Worm (Caenorhabditis elegans) whole organism, L4 larva: ENCODE data around the gene F39F10.5.
"Not testable (repeated sequence)": the region's sequence is repeated elsewhere in the genome, so short reads cannot be mapped to it uniquely, and the experiment has no call there.

ENCODE experiments used
- ZK546.5 ChIP-seq, 2 experiments: sonication (generic microtip); optimal IDR thresholded peaks; 2 replicates each; lab custom pipeline; 2017; ENCODE audit warnings: missing biosample characterization in 2 of 2, missing genetic modification characterization in 2 of 2
- ceh-32 ChIP-seq: sonication (generic microtip); optimal IDR thresholded peaks from 2 replicates; lab custom pipeline; 2016; ENCODE audit warnings: mild to moderate bottlenecking, missing genetic modification characterization, missing compliant biosample characterization; ENCODE audit not compliant: poor library complexity
- ceh-82 ChIP-seq: sonication (generic microtip); optimal IDR thresholded peaks from 2 replicates; lab custom pipeline; 2017; ENCODE audit warnings: missing biosample characterization, missing genetic modification characterization
- fkh-10 ChIP-seq: fragments of 150-350 bp; optimal IDR thresholded peaks from 2 replicates; lab custom pipeline; 2014; ENCODE audit warnings: missing biosample characterization, missing genetic modification reagents, missing genetic modification characterization
- lin-29 ChIP-seq: fragments of 200-800 bp; sonication (Bioruptor generic); IDR thresholded peaks from 2 replicates; pipeline ENCODE4 v1.3.6; 2022; ENCODE audit warnings: missing genetic modification reagents, missing genetic modification characterization, missing compliant biosample characterization
- lin-38 ChIP-seq: fragments of 200-800 bp; sonication (Bioruptor generic); IDR thresholded peaks from 2 replicates; pipeline ENCODE4 v1.3.6; 2022; ENCODE audit warnings: missing genetic modification reagents, missing genetic modification characterization, missing compliant biosample characterization
- lsy-2 ChIP-seq, 2 experiments: fragments of 150-350 bp in 1 of 2; sonication (generic microtip) in 1 of 2; optimal IDR thresholded peaks; 2 replicates each; lab custom pipeline; 2014 to 2017; ENCODE audit warnings: missing biosample characterization in 2 of 2, missing genetic modification characterization in 2 of 2
- nhr-11 ChIP-seq: fragments of 150-350 bp; optimal IDR thresholded peaks from 2 replicates; lab custom pipeline; 2014; ENCODE audit warnings: missing biosample characterization, missing genetic modification characterization
- snpc-4 ChIP-seq: fragments of 150-350 bp; optimal IDR thresholded peaks from 2 replicates; lab custom pipeline; 2014; ENCODE audit warnings: missing biosample characterization, missing genetic modification characterization
- unc-62 ChIP-seq, 3 experiments: fragments of 150-350 bp in 1 of 3; sonication (generic microtip); optimal IDR thresholded peaks in 2 of 3; peaks in 1 of 3; 1 replicate in 1 of 3; 2 replicates in 2 of 3; lab custom pipeline; 2014 to 2017; ENCODE audit warnings: missing biosample characterization in 3 of 3, missing genetic modification characterization in 3 of 3, missing genetic modification reagents in 3 of 3, missing genotype in 1 of 3

- not testable (repeated sequence) for TF ChIP-seq lin-29 (GFP tag; lab: Robert Waterston, UW); snpc-4 (tag; lab: Kevin White, UChicago); lin-38 (GFP tag; lab: Robert Waterston, UW); ceh-82 (tag; lab: Kevin White, UChicago); unc-62 (tag; optimal IDR thresholded peaks at IDR 0.05; lab: Kevin White, UChicago); fkh-10 (GFP tag; lab: Kevin White, UChicago); ceh-32; ZK546.5 (tag; optimal IDR thresholded peaks at IDR 0.05; lab: Kevin White, UChicago); lsy-2 (tag; optimal IDR thresholded peaks at IDR 0.05; lab: Kevin White, UChicago)
- peak in 1 of 2 experiments; percentile 90 for TF ChIP-seq unc-62 (GFP tag; optimal IDR thresholded peaks at IDR 0.05 in 1 of 2; lab: Kevin White, UChicago)
- TF ChIP-seq nhr-11 (tag; lab: Kevin White, UChicago) = peak; percentile 18
Observed at ce11 chrX:16901906-16902383, 11.6 kb downstream of the F39F10.5 start.
